Worm (Caenorhabditis elegans) whole organism, late embryonic: Measurements from ENCODE around the gene srsx-32.

Source experiments
- C38D4.7 ChIP-seq: fragments of 200-800 bp; sonication (Bioruptor generic); optimal IDR thresholded peaks from 2 replicates; lab custom pipeline; 2018; ENCODE audit warnings: mild to moderate bottlenecking, missing genetic modification characterization, moderate library complexity, missing compliant biosample characterization
- ama-1 ChIP-seq: fragments of 150-350 bp; optimal IDR thresholded peaks from 2 replicates; lab custom pipeline; 2014
- ceh-22 ChIP-seq: sonication (generic microtip); optimal IDR thresholded peaks from 2 replicates; lab custom pipeline; 2017; ENCODE audit warnings: missing biosample characterization, missing genetic modification characterization
- ceh-34 ChIP-seq: sonication (generic microtip); optimal IDR thresholded peaks from 2 replicates; lab custom pipeline; 2016; ENCODE audit warnings: mild to moderate bottlenecking, missing genetic modification characterization, missing compliant biosample characterization
- elt-2 ChIP-seq: sonication (generic microtip); optimal IDR thresholded peaks from 2 replicates; lab custom pipeline; 2016; ENCODE audit warnings: missing genetic modification reagents, missing genetic modification characterization, missing compliant biosample characterization
- fkh-10 ChIP-seq: fragments of 150-350 bp; optimal IDR thresholded peaks from 2 replicates; lab custom pipeline; 2014; ENCODE audit warnings: missing biosample characterization, missing genetic modification reagents, missing genetic modification characterization
- lim-6 ChIP-seq: sonication (generic microtip); optimal IDR thresholded peaks from 2 replicates; lab custom pipeline; 2016; ENCODE audit warnings: missing genetic modification characterization, missing compliant biosample characterization
- nfya-1 ChIP-seq: sonication (generic microtip); optimal IDR thresholded peaks from 2 replicates; lab custom pipeline; 2017; ENCODE audit warnings: missing genetic modification characterization, mild to moderate bottlenecking, missing compliant biosample characterization, antibody characterized with exemption, moderate library complexity
- unc-55 ChIP-seq: sonication (generic microtip); optimal IDR thresholded peaks from 2 replicates; lab custom pipeline; 2017; ENCODE audit warnings: missing biosample characterization, missing genetic modification reagents, missing genetic modification characterization
- unc-86 ChIP-seq: sonication (generic microtip); optimal IDR thresholded peaks from 2 replicates; lab custom pipeline; 2016; ENCODE audit warnings: missing genetic modification characterization, missing compliant biosample characterization

DNA sequence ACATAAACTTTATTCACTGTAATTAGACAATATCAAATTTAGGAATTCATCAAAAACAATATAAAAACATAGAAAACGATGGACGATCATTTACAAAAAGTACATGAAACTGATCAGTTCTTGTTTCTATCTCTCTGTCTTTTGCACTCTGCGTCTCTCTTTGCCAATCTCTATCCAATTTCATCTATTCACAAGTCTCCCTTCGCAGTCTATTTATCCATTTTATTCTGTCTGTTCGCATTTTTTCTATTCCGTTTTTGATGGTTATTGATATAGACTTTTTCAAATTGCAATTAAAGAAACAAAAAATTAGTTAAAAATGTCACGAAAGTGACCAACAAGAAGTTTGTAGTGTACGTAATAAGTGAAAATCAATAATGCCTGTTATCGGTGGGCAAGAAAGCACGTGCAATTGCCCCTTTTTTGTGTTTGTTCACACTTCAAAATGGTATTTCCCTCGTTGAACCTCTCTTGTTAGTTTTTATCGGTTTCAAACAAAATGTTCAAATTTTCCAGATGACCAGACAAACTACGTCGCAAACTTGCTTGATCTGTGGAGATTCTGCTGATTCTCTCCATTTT is 18.8 kb upstream of the srsx-32 start, which contains the start of gene nhr-42:
- TF ChIP-seq ceh-34 (tag; lab: Kevin White, UChicago) (no peak), C38D4.7 (no peak), fkh-10 (GFP tag; lab: Kevin White, UChicago) (no peak), unc-55 (GFP tag; lab: Kevin White, UChicago) (no peak), ceh-22 (tag; lab: Kevin White, UChicago) (no peak), lim-6 (no peak), nfya-1 (tag; lab: Kevin White, UChicago) (no peak), elt-2 (no peak), unc-86 (no peak), ama-1 (no peak)
